Worm (Caenorhabditis elegans): ENCODE results near the gene F46B6.4.

F46B6.4 gene

ce11 chrV:9730743-9731706, 48.3 kb downstream of the F46B6.4 start (continued):
- peak; percentile 76 for TF ChIP-seq cey-2 (tag; optimal IDR thresholded peaks at IDR 0.05; ENCODE audit: borderline replicate concordance, insufficient read depth)
- TF ChIP-seq mdl-1 (tag; optimal IDR thresholded peaks at IDR 0.05), result peak; percentile 96 to 98
- peak in 1 of 2 experiments; percentile 88 for TF ChIP-seq ZK546.5 (tag; optimal IDR thresholded peaks at IDR 0.05)
- peak; percentile 83 for TF ChIP-seq pha-4 (GFP tag; IDR thresholded peaks at IDR 0.05)
- peak; percentile 70 for TF ChIP-seq pha-4 (tag; optimal IDR thresholded peaks at IDR 0.05)
- TF ChIP-seq ctbp-1 (GFP tag; IDR thresholded peaks at IDR 0.05), result peak; percentile 94
- TF ChIP-seq duxl-1 (tag; optimal IDR thresholded peaks at IDR 0.05; ENCODE audit: poor library complexity), result peak; percentile 17
- TF ChIP-seq ceh-28 (tag; optimal IDR thresholded peaks at IDR 0.05), result peak; percentile 54
- TF ChIP-seq tra-1 (GFP tag; IDR thresholded peaks at IDR 0.05), result peak; percentile 83
- TF ChIP-seq unc-62 (GFP tag; optimal IDR thresholded peaks at IDR 0.05 in 1 of 2), result peak; percentile 66 to 99
- peak; percentile 75 for TF ChIP-seq unc-62 (tag; optimal IDR thresholded peaks at IDR 0.05)
- TF ChIP-seq Y5F2A.4 (GFP tag; optimal IDR thresholded peaks at IDR 0.05), result peak; percentile 4
- TF ChIP-seq zag-1 (tag; optimal IDR thresholded peaks at IDR 0.05), result peak; percentile 35
- no peak for TF ChIP-seq F44E2.7 (GFP tag; IDR thresholded peaks at IDR 0.05)
- no peak for TF ChIP-seq daf-12 (tag; optimal IDR thresholded peaks at IDR 0.05)
- TF ChIP-seq R02D3.7 (tag; optimal IDR thresholded peaks at IDR 0.05), result peak; percentile 19
- peak; percentile 73; the same call in 1 of the 2 replicates for TF ChIP-seq zfp-3 (GFP tag; conservative IDR thresholded peaks at IDR 0.05)
- peak; percentile 61; the same call in 1 of the 2 replicates for TF ChIP-seq daf-19 (GFP tag; conservative IDR thresholded peaks at IDR 0.05)
- peak; percentile 100 for TF ChIP-seq ama-1 (optimal IDR thresholded peaks at IDR 0.05)
- TF ChIP-seq egl-27 (tag; optimal IDR thresholded peaks at IDR 0.05), result no peak
- TF ChIP-seq Y48G9A.11 (GFP tag; IDR thresholded peaks at IDR 0.05), result no peak
- no peak for TF ChIP-seq tag-97 (GFP tag; IDR thresholded peaks at IDR 0.05)
- peak; percentile 6 for TF ChIP-seq spr-3 (GFP tag; optimal IDR thresholded peaks at IDR 0.05)
- peak; percentile 89 for TF ChIP-seq nhr-77 (tag; optimal IDR thresholded peaks at IDR 0.05)
- peak; percentile 100 for TF ChIP-seq hlh-11 (tag; optimal IDR thresholded peaks at IDR 0.05)
- TF ChIP-seq arid-1 (GFP tag; conservative IDR thresholded peaks at IDR 0.05), result no peak
- peak; percentile 40; the same call in 1 of the 2 replicates for TF ChIP-seq lim-7 (GFP tag; IDR thresholded peaks at IDR 0.05)
- peak; percentile 96 for TF ChIP-seq dve-1 (tag; optimal IDR thresholded peaks at IDR 0.05; ENCODE audit: insufficient read depth)
- TF ChIP-seq nhr-76 (tag; optimal IDR thresholded peaks at IDR 0.05), result peak; percentile 48
- peak; percentile 78 for TF ChIP-seq nhr-6 (tag; optimal IDR thresholded peaks at IDR 0.05)
- peak; percentile 86 for TF ChIP-seq T26A8.4 (GFP tag; IDR thresholded peaks at IDR 0.05)
- TF ChIP-seq mxl-2 (GFP tag; conservative IDR thresholded peaks at IDR 0.05), result 0 out of 2 replicates have a peak, but pooled peaks have one; percentile 61
- TF ChIP-seq aly-2 (tag; optimal IDR thresholded peaks at IDR 0.05), result no peak
- TF ChIP-seq lsy-2 (tag; optimal IDR thresholded peaks at IDR 0.05), result peak; percentile 95 to 98
- TF ChIP-seq nhr-102 (tag; optimal IDR thresholded peaks at IDR 0.05), result peak; percentile 74
- peak; percentile 42 for TF ChIP-seq ztf-7 (tag; optimal IDR thresholded peaks at IDR 0.05)
- TF ChIP-seq mes-2 (tag; optimal IDR thresholded peaks at IDR 0.05; ENCODE audit: poor library complexity, severe bottlenecking), result peak; percentile 63
- peak; percentile 29 for TF ChIP-seq fos-1 (tag; optimal IDR thresholded peaks at IDR 0.05)
- TF ChIP-seq fkh-10 (GFP tag; optimal IDR thresholded peaks at IDR 0.05), result peak; percentile 89
- peak; percentile 90 for TF ChIP-seq nhr-48 (tag; optimal IDR thresholded peaks at IDR 0.05)
- TF ChIP-seq lin-38 (GFP tag; IDR thresholded peaks at IDR 0.05), result peak; percentile 68
- no peak for TF ChIP-seq ceh-62 (tag; optimal IDR thresholded peaks at IDR 0.05)
- peak; percentile 93 for TF ChIP-seq egl-43 (GFP tag; IDR thresholded peaks at IDR 0.05)
- TF ChIP-seq hlh-30 (tag; optimal IDR thresholded peaks at IDR 0.05; ENCODE audit: insufficient read depth), result peak; percentile 97
- peak; percentile 87 for TF ChIP-seq ceh-20 (GFP tag; IDR thresholded peaks at IDR 0.05)
- peak; percentile 41 to 55 for TF ChIP-seq daf-16 (GFP tag; optimal IDR thresholded peaks at IDR 0.05)
- peak; percentile 83 for TF ChIP-seq daf-16 (tag; optimal IDR thresholded peaks at IDR 0.05)
- TF ChIP-seq unc-39 (tag; optimal IDR thresholded peaks at IDR 0.05), result no peak
- TF ChIP-seq sdz-12 (GFP tag; optimal IDR thresholded peaks at IDR 0.05), result peak; percentile 87
